Worm (Caenorhabditis elegans) whole organism, midembryonic: Measurements from ENCODE around the gene F48G7.9.

ENCODE experiments used
- cog-1 ChIP-seq: sonication (generic microtip); optimal IDR thresholded peaks from 2 replicates; lab custom pipeline; 2016; ENCODE audit warnings: missing genetic modification characterization, missing compliant biosample characterization
- flt-1 ChIP-seq: fragments of 200-800 bp; sonication (Bioruptor generic); IDR thresholded peaks from 2 replicates; pipeline ENCODE4 v1.3.6; 2022; ENCODE audit warnings: missing genetic modification characterization, missing compliant biosample characterization
- med-1 ChIP-seq: sonication (generic microtip); optimal IDR thresholded peaks from 2 replicates; lab custom pipeline; 2017; ENCODE audit warnings: missing genetic modification characterization, mild to moderate bottlenecking, missing compliant biosample characterization, antibody characterized with exemption, missing genetic modification reagents; ENCODE audit not compliant: insufficient read depth

- TF ChIP-seq med-1 (GFP tag; lab: Kevin White, UChicago) (no peak), flt-1 (GFP tag; lab: Robert Waterston, UW) (no peak), cog-1 (tag; lab: Kevin White, UChicago) (no peak)
These were observed 14.3 kb upstream of the F48G7.9 start, which contains the start of gene nhr-190 for ce11 chrV:642750-643149.
